Fruit fly (Drosophila melanogaster) whole organism, embryonic: ENCODE results near the gene Not10.

ENCODE experiments used
- CG10366 ChIP-seq: fragments of 200-800 bp; sonication (Bioruptor generic); IDR thresholded peaks from 2 replicates; pipeline ENCODE4 v1.3.6; 2022; ENCODE audit warnings: missing biosample characterization, missing genetic modification characterization
- CG10979 ChIP-seq: fragments of 200-800 bp; sonication (Bioruptor generic); optimal IDR thresholded peaks from 2 replicates; lab custom pipeline; 2018; ENCODE audit warnings: missing biosample characterization, mild to moderate bottlenecking, missing genetic modification characterization, moderate library complexity
- CG11093 ChIP-seq: fragments of 200-800 bp; sonication (Bioruptor generic); IDR thresholded peaks from 3 replicates; pipeline ENCODE4 v1.3.6; 2022; ENCODE audit warnings: missing biosample characterization, missing genetic modification characterization
- CG11560 ChIP-seq: fragments of 200-800 bp; sonication (Bioruptor generic); IDR thresholded peaks from 3 replicates; pipeline ENCODE4 v1.3.6; 2022; ENCODE audit warnings: missing biosample characterization, missing genetic modification characterization
- CG12769 ChIP-seq: fragments of 200-800 bp; sonication (Bioruptor generic); optimal IDR thresholded peaks from 2 replicates; lab custom pipeline; 2019; ENCODE audit warnings: missing biosample characterization, mild to moderate bottlenecking, missing genetic modification characterization, moderate library complexity
- CG13424 ChIP-seq: fragments of 200-800 bp; sonication (Bioruptor generic); optimal IDR thresholded peaks from 2 replicates; lab custom pipeline; 2019; ENCODE audit warnings: missing biosample characterization, mild to moderate bottlenecking, missing genetic modification characterization, moderate library complexity
- CG14050 ChIP-seq: fragments of 200-800 bp; sonication (Bioruptor generic); IDR thresholded peaks from 3 replicates; pipeline ENCODE4 v1.3.6; 2022; ENCODE audit warnings: missing biosample characterization, missing genetic modification characterization
- CG14441 ChIP-seq: fragments of 200-800 bp; sonication (Bioruptor generic); IDR thresholded peaks from 2 replicates; pipeline ENCODE4 v1.3.6; 2022; ENCODE audit warnings: missing biosample characterization, missing genetic modification characterization
- CG1529 ChIP-seq: fragments of 200-800 bp; sonication (Bioruptor generic); optimal IDR thresholded peaks from 3 replicates; lab custom pipeline; 2018; ENCODE audit warnings: missing biosample characterization, missing genetic modification characterization
- CG16779 ChIP-seq: fragments of 200-800 bp; sonication (Bioruptor generic); IDR thresholded peaks from 2 replicates; pipeline ENCODE4 v1.3.6; 2022; ENCODE audit warnings: missing biosample characterization, missing genetic modification characterization
- CG17359 ChIP-seq: fragments of 200-800 bp; sonication (Bioruptor generic); optimal IDR thresholded peaks from 3 replicates; lab custom pipeline; 2018; ENCODE audit warnings: missing biosample characterization, mild to moderate bottlenecking, missing genetic modification characterization, moderate library complexity
- CG31388 ChIP-seq: fragments of 200-800 bp; sonication (Bioruptor generic); optimal IDR thresholded peaks from 2 replicates; lab custom pipeline; 2016; ENCODE audit warnings: missing biosample characterization, missing genetic modification characterization
- CG3163 ChIP-seq: fragments of 200-800 bp; sonication (Bioruptor generic); optimal IDR thresholded peaks from 3 replicates; lab custom pipeline; 2016; ENCODE audit warnings: missing biosample characterization, missing genetic modification characterization
- CG33557 ChIP-seq: fragments of 200-800 bp; sonication (Bioruptor generic); optimal IDR thresholded peaks from 2 replicates; lab custom pipeline; 2019; ENCODE audit warnings: missing biosample characterization, mild to moderate bottlenecking, missing genetic modification characterization, moderate library complexity
- CG34224 ChIP-seq: fragments of 200-800 bp; sonication (Bioruptor generic); IDR thresholded peaks from 3 replicates; pipeline ENCODE4 v1.3.6; 2022; ENCODE audit warnings: missing biosample characterization, missing genetic modification characterization; ENCODE audit not compliant: partially characterized antibody
- CG34376 ChIP-seq: fragments of 200-800 bp; sonication (Bioruptor generic); optimal IDR thresholded peaks from 2 replicates; lab custom pipeline; 2018; ENCODE audit warnings: missing biosample characterization, mild to moderate bottlenecking, missing genetic modification characterization
- CG3995 ChIP-seq: fragments of 200-800 bp; sonication (Bioruptor generic); optimal IDR thresholded peaks from 3 replicates; lab custom pipeline; 2016; ENCODE audit warnings: missing biosample characterization, missing genetic modification characterization
- CG7357 ChIP-seq: fragments of 200-800 bp; sonication (Bioruptor generic); IDR thresholded peaks from 3 replicates; pipeline ENCODE4 v1.3.6; 2022; ENCODE audit warnings: missing biosample characterization, missing genetic modification characterization
- CG8089 ChIP-seq: fragments of 200-800 bp; sonication (Bioruptor generic); optimal IDR thresholded peaks from 3 replicates; lab custom pipeline; 2016; ENCODE audit warnings: missing biosample characterization, missing genetic modification characterization
- CG8478 ChIP-seq: fragments of >200 bp; optimal IDR thresholded peaks from 2 replicates; lab custom pipeline; 2018
- CG9437 ChIP-seq: fragments of 200-800 bp; sonication (Bioruptor generic); optimal IDR thresholded peaks from 2 replicates; lab custom pipeline; 2018; ENCODE audit warnings: missing biosample characterization, mild to moderate bottlenecking, missing genetic modification characterization
- CTCF ChIP-seq: fragments of 200-800 bp; sonication (Bioruptor generic); optimal IDR thresholded peaks from 2 replicates; lab custom pipeline; 2017; ENCODE audit warnings: missing biosample characterization, mild to moderate bottlenecking, missing genetic modification characterization, moderate library complexity
- D ChIP-seq, 2 experiments: fragments of 200-800 bp in 1 of 2; fragments of >200 bp in 1 of 2; sonication (Bioruptor generic) in 1 of 2; optimal IDR thresholded peaks; 2 replicates in 1 of 2; 3 replicates in 1 of 2; lab custom pipeline; 2017; ENCODE audit warnings: mild to moderate bottlenecking in 1 of 2, missing biosample characterization in 1 of 2, missing genetic modification characterization in 1 of 2, missing genetic modification reagents in 1 of 2
- Fer3 ChIP-seq: fragments of 200-800 bp; sonication (Bioruptor generic); optimal IDR thresholded peaks from 2 replicates; lab custom pipeline; 2018; ENCODE audit warnings: missing biosample characterization, mild to moderate bottlenecking, missing genetic modification characterization, moderate library complexity
- HLHmδ ChIP-seq: fragments of 200-800 bp; sonication (Bioruptor generic); optimal IDR thresholded peaks from 2 replicates; lab custom pipeline; 2018; ENCODE audit warnings: missing biosample characterization, mild to moderate bottlenecking, missing genetic modification characterization, moderate library complexity
- Hand ChIP-seq: fragments of 200-800 bp; sonication (Bioruptor generic); optimal IDR thresholded peaks from 2 replicates; lab custom pipeline; 2017; ENCODE audit warnings: mild to moderate bottlenecking, missing biosample characterization, missing genetic modification reagents, missing genetic modification characterization
- Hsf ChIP-seq: fragments of 200-800 bp; sonication (Bioruptor generic); optimal IDR thresholded peaks from 3 replicates; lab custom pipeline; 2016; ENCODE audit warnings: missing biosample characterization, missing genetic modification characterization
- Jarid2 ChIP-seq: fragments of 200-800 bp; sonication (Bioruptor generic); optimal IDR thresholded peaks from 3 replicates; lab custom pipeline; 2017; ENCODE audit warnings: mild to moderate bottlenecking, missing biosample characterization, missing genetic modification reagents, missing genetic modification characterization
- Oaz ChIP-seq: fragments of 200-800 bp; sonication (Bioruptor generic); IDR thresholded peaks from 2 replicates; pipeline ENCODE4 v1.3.6; 2022; ENCODE audit warnings: missing biosample characterization, missing genetic modification characterization
- Spps ChIP-seq: fragments of 200-800 bp; sonication (Bioruptor generic); optimal IDR thresholded peaks from 2 replicates; lab custom pipeline; 2018; ENCODE audit warnings: missing biosample characterization, mild to moderate bottlenecking, missing genetic modification characterization
- Sry-β ChIP-seq: fragments of 200-800 bp; sonication (Bioruptor generic); optimal IDR thresholded peaks from 2 replicates; lab custom pipeline; 2018; ENCODE audit warnings: missing biosample characterization, mild to moderate bottlenecking, missing genetic modification characterization, moderate library complexity
- Sry-δ ChIP-seq: fragments of 200-800 bp; sonication (Bioruptor generic); optimal IDR thresholded peaks from 2 replicates; lab custom pipeline; 2016; ENCODE audit warnings: missing biosample characterization, missing genetic modification characterization
- ato ChIP-seq: fragments of 200-800 bp; sonication (Bioruptor generic); IDR thresholded peaks from 2 replicates; pipeline ENCODE4 v1.3.6; 2022; ENCODE audit warnings: missing biosample characterization, missing genetic modification characterization; ENCODE audit not compliant: partially characterized antibody
- caup ChIP-seq: fragments of 200-800 bp; sonication (Bioruptor generic); optimal IDR thresholded peaks from 3 replicates; lab custom pipeline; 2017; ENCODE audit warnings: missing biosample characterization, mild to moderate bottlenecking, missing genetic modification characterization, moderate library complexity; ENCODE audit not compliant: severe bottlenecking
- cg ChIP-seq: fragments of 200-800 bp; sonication (Bioruptor generic); optimal IDR thresholded peaks from 3 replicates; lab custom pipeline; 2019; ENCODE audit warnings: missing biosample characterization, mild to moderate bottlenecking, missing genetic modification characterization, moderate library complexity
- chm ChIP-seq: fragments of 200-800 bp; sonication (Bioruptor generic); IDR thresholded peaks from 2 replicates; pipeline ENCODE4 v1.3.6; 2022; ENCODE audit warnings: missing biosample characterization, missing genetic modification characterization
- corto ChIP-seq: fragments of 200-800 bp; sonication (Bioruptor generic); optimal IDR thresholded peaks from 2 replicates; lab custom pipeline; 2016; ENCODE audit warnings: missing biosample characterization, mild to moderate bottlenecking, missing genetic modification characterization, moderate library complexity
- gcm ChIP-seq: fragments of 200-800 bp; sonication (Bioruptor generic); optimal IDR thresholded peaks from 2 replicates; lab custom pipeline; 2019; ENCODE audit warnings: missing biosample characterization, mild to moderate bottlenecking, missing genetic modification characterization, moderate library complexity
- gcm2 ChIP-seq: fragments of 200-800 bp; sonication (Bioruptor generic); optimal IDR thresholded peaks from 2 replicates; lab custom pipeline; 2016; ENCODE audit warnings: missing biosample characterization, missing genetic modification characterization
- gem ChIP-seq: fragments of 200-800 bp; sonication (Bioruptor generic); optimal IDR thresholded peaks from 2 replicates; lab custom pipeline; 2019; ENCODE audit warnings: missing biosample characterization, mild to moderate bottlenecking, missing genetic modification characterization, moderate library complexity
- her ChIP-seq: fragments of 200-800 bp; sonication (Bioruptor generic); optimal IDR thresholded peaks from 2 replicates; lab custom pipeline; 2016; ENCODE audit warnings: missing biosample characterization, missing genetic modification characterization
- kni ChIP-seq: fragments of 200-800 bp; sonication (Bioruptor generic); optimal IDR thresholded peaks from 3 replicates; lab custom pipeline; 2017; ENCODE audit warnings: mild to moderate bottlenecking, missing biosample characterization, missing genetic modification reagents, missing genetic modification characterization
- lbe ChIP-seq: fragments of 200-800 bp; sonication (Bioruptor generic); optimal IDR thresholded peaks from 2 replicates; lab custom pipeline; 2016; ENCODE audit warnings: missing biosample characterization, mild to moderate bottlenecking, missing genetic modification characterization
- otp ChIP-seq: fragments of 200-800 bp; sonication (Bioruptor generic); IDR thresholded peaks from 3 replicates; pipeline ENCODE4, ENCODE4 v1.3.6; 2022; ENCODE audit warnings: missing biosample characterization, missing genetic modification characterization
- pzg ChIP-seq: fragments of 200-800 bp; sonication (Bioruptor generic); optimal IDR thresholded peaks from 3 replicates; lab custom pipeline; 2018; ENCODE audit warnings: missing biosample characterization, mild to moderate bottlenecking, missing genetic modification characterization, moderate library complexity
- salm ChIP-seq: fragments of 200-800 bp; sonication (Bioruptor generic); optimal IDR thresholded peaks from 2 replicates; lab custom pipeline; 2018; ENCODE audit warnings: missing biosample characterization, mild to moderate bottlenecking, missing genetic modification characterization
- sd ChIP-seq: fragments of 200-800 bp; sonication (Bioruptor generic); optimal IDR thresholded peaks from 3 replicates; lab custom pipeline; 2018; ENCODE audit warnings: missing biosample characterization, mild to moderate bottlenecking, missing genetic modification characterization, moderate library complexity
- shn ChIP-seq: fragments of 200-800 bp; sonication (Bioruptor generic); optimal IDR thresholded peaks from 3 replicates; lab custom pipeline; 2016; ENCODE audit warnings: missing biosample characterization, missing genetic modification characterization
- sr ChIP-seq: fragments of 200-800 bp; sonication (Bioruptor generic); IDR thresholded peaks from 3 replicates; pipeline ENCODE4 v1.3.6; 2022; ENCODE audit warnings: missing biosample characterization, missing genetic modification characterization
- ssp ChIP-seq: fragments of 200-800 bp; sonication (Bioruptor generic); IDR thresholded peaks from 2 replicates; pipeline ENCODE4 v1.3.6; 2022; ENCODE audit warnings: missing biosample characterization, missing genetic modification characterization
- tap ChIP-seq: fragments of 200-800 bp; optimal IDR thresholded peaks from 3 replicates; lab custom pipeline; 2019; ENCODE audit warnings: missing biosample characterization, mild to moderate bottlenecking, missing genetic modification characterization, moderate library complexity
- yki ChIP-seq: fragments of >200 bp; optimal IDR thresholded peaks from 3 replicates; lab custom pipeline; 2018

The Not10 gene

DNA sequence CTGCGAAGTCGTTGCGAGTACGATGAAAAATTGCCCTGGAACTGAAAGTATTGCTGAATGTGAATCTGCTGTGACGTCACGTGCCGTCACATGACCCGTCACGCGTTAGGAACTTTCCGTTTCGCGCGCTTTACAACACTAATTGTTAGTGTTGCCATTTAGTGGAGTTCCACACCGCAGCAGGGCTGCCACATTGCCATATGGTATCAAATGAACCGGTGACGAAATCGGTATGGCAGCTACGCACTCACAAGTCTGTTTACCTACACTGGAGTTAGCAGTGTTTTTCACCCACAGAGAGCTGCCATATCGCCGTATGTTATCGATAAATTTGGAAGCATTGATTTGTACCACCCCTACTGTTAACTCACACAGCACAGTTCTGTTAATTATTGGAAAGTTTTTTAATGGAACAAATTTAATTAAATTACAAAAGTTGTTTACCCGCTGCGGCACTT is 2.7 kb upstream of the Not10 start, which contains the start of the genes Vha55 and Snx3 (continued):
- TF ChIP-seq gem (tag; lab: Kevin White, UChicago) (peak; percentile 43), CG13424 (peak; percentile 39), CG7357 (GFP tag; lab: Robert Waterston, UW) (no peak), CTCF (peak; percentile 65), CG14441 (no peak), CG8089 (GFP tag; lab: Kevin White, UChicago) (peak; percentile 51), CG33557 (peak; percentile 37), salm (no peak), CG11093 (GFP tag; lab: Robert Waterston, UW) (no peak), Sry-δ (GFP tag; lab: Kevin White, UChicago) (peak; percentile 97), CG1529 (GFP tag; lab: Kevin White, UChicago) (no peak), Fer3 (tag; lab: Kevin White, UChicago) (peak; percentile 57), CG10366 (GFP tag; lab: Robert Waterston, UW) (no peak), sr (GFP tag; lab: Robert Waterston, UW) (no peak), pzg (peak; percentile 100), shn (peak; percentile 84), ato (GFP tag; lab: Robert Waterston, UW) (no peak), CG17359 (peak; percentile 50), Sry-β (GFP tag; lab: Kevin White, UChicago) (no peak), chm (GFP tag; lab: Robert Waterston, UW) (no peak), CG34224 (GFP tag; lab: Robert Waterston, UW) (no peak), Jarid2 (GFP tag; lab: Kevin White, UChicago) (peak; percentile 56), caup (GFP tag; lab: Kevin White, UChicago) (peak; percentile 78), CG12769 (tag; lab: Kevin White, UChicago) (no peak), CG3163 (peak; percentile 80), corto (GFP tag; lab: Kevin White, UChicago) (no peak), CG14050 (GFP tag; lab: Robert Waterston, UW) (no peak), gcm2 (GFP tag; lab: Kevin White, UChicago) (peak; percentile 21), HLHmδ (peak; percentile 76), CG11560 (tag; lab: Robert Waterston, UW) (no peak)
- TF ChIP-seq, all 482 proteins: peak for 235

DNA sequence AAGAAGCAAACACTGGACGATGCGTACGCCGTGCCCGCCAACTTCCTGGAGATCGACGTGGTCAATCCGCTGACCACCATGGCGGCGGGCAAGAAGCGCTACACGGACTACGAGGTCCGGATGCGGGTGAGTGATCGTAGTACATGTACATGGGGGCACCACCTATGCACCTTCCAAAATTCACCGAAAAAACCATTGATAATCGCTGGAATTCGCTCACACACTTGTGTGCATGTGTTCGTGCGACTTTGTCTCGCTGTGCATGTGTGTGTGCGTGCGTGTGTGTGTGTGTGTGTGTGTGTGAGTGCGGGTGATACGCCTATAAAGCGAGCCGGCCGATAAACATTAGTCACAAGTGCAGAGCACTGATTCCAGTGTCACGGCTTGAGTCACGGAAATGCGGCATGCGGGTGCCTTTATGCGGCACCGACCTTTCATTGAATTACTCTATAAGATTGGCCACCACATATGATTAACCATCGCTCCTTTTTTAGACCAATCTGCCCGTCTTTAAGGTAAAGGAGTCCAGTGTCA is 2.0 kb upstream of the Not10 start:
- TF ChIP-seq Oaz (GFP tag; lab: Robert Waterston, UW) (no peak), cg (GFP tag; lab: Kevin White, UChicago) (peak; percentile 86), gcm (GFP tag; lab: Kevin White, UChicago) (peak; percentile 79), CG16779 (GFP tag; lab: Robert Waterston, UW) (no peak), CG34224 (GFP tag; lab: Robert Waterston, UW) (no peak), otp (GFP tag; lab: Robert Waterston, UW) (no peak), lbe (GFP tag; lab: Kevin White, UChicago) (no peak), Hand (peak; percentile 6), CG10979 (tag; lab: Kevin White, UChicago) (no peak), sd (tag; lab: Kevin White, UChicago) (peak; percentile 86), kni (peak; percentile 27), tap (tag; lab: Kevin White, UChicago) (no peak), Spps (tag; lab: Kevin White, UChicago) (no peak), CG31388 (GFP tag; lab: Kevin White, UChicago) (no peak), her (GFP tag; lab: Kevin White, UChicago) (no peak), CG9437 (no peak), CG8478 (lab: Kevin White, UChicago) (peak; percentile 91), D (optimal IDR thresholded peaks at IDR 0.05; lab: Kevin White, UChicago) (peak; percentile 15), D (GFP tag; optimal IDR thresholded peaks at IDR 0.05; lab: Kevin White, UChicago) (no peak), CG34376 (GFP tag; lab: Kevin White, UChicago) (peak; percentile 9), ssp (GFP tag; lab: Robert Waterston, UW) (no peak), CG3995 (GFP tag; lab: Kevin White, UChicago) (peak; percentile 95), Hsf (GFP tag; lab: Kevin White, UChicago) (no peak), yki (no peak)
